Worm (Caenorhabditis elegans): ENCODE results near the gene F37C12.14.

Gene F37C12.14

ce11 chrIII:7142172-7142601 lies 43.2 kb downstream of the F37C12.14 start:
- no peak for TF ChIP-seq unc-62 (GFP tag; optimal IDR thresholded peaks at IDR 0.05)

ce11 chrIII:7141285-7141715 lies 44.1 kb downstream of the F37C12.14 start:
- no peak for TF ChIP-seq unc-62 (GFP tag; optimal IDR thresholded peaks at IDR 0.05)

DNA sequence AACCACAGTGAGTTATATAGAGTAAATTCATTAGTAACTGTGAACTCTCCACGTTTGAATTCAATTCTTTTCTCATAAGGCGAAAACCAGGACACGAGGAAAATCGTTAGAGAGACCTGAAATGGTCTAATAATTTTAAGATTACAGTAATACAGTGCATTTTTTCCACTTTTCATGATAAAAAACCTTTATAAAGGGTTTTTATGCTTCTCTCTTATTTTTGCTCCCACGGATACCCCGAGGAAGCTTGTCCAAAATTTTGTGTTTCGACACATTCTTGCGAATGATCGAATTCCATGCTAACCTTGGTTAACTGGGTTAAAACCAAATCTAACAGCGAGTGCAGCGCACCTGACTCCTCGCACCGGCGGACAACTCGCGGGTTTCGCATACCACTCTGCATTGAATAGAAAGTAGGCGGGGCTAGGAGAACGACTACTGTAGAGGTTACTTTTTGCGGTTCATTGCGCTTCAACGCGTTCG lies 45.1 kb downstream of the F37C12.14 start:
- no peak for TF ChIP-seq unc-62 (GFP tag; optimal IDR thresholded peaks at IDR 0.05)

ce11 chrIII:7138178-7138577 lies 47.2 kb downstream of the F37C12.14 start, which contains the start of gene B0280.11:
B0280.11 (minus strand) TSS chrIII:7138278.
- TF ChIP-seq unc-62 (GFP tag; optimal IDR thresholded peaks at IDR 0.05): no peak

DNA sequence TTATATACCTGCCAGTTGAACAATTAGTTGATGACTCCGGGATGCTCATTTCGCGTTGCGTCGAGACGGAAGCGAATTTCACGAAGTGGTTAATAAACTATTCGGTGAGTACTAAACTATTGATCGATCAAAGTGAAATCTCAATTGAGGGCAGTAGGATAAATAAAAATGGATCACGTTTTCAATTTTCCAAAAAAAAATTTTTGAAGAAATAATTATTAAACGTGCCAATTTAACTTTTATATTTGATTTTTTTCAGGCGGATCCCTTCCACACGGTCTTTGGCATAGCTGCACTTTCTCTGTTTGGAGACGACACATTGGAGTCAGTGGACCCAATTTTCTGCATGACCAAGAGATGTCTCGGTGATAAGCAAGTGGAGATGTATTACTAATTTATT lies 49.4 kb downstream of the F37C12.14 start, which contains the start of gene B0280.17:
Gene B0280.17 (minus strand): TSS at position 101 of the 400 bp plus-strand sequence.
- TF ChIP-seq unc-62 (GFP tag; optimal IDR thresholded peaks at IDR 0.05): no peak

All from whole organism, dauer.